Fruit fly (Drosophila melanogaster) whole organism, embryonic: ENCODE data around the gene Nepl20.

Experiments
- BtbVII ChIP-seq: fragments of 200-800 bp; sonication (Bioruptor generic); optimal IDR thresholded peaks from 3 replicates; lab custom pipeline; 2017; ENCODE audit warnings: missing biosample characterization, mild to moderate bottlenecking, missing genetic modification characterization
- C15 ChIP-seq: fragments of 200-800 bp; sonication (Bioruptor generic); IDR thresholded peaks from 3 replicates; pipeline ENCODE4 v1.3.6; 2022; ENCODE audit warnings: missing biosample characterization, missing genetic modification characterization
- CG10274 ChIP-seq: fragments of 200-800 bp; sonication (Bioruptor generic); optimal IDR thresholded peaks from 3 replicates; lab custom pipeline; 2017; ENCODE audit warnings: missing biosample characterization, mild to moderate bottlenecking, missing genetic modification characterization
- CG11093 ChIP-seq: fragments of 200-800 bp; sonication (Bioruptor generic); IDR thresholded peaks from 3 replicates; pipeline ENCODE4 v1.3.6; 2022; ENCODE audit warnings: missing biosample characterization, missing genetic modification characterization
- CG11456 ChIP-seq: fragments of 200-800 bp; sonication (Bioruptor generic); IDR thresholded peaks from 3 replicates; pipeline ENCODE4 v1.3.6; 2022; ENCODE audit warnings: missing biosample characterization, missing genetic modification characterization
- CG12071 ChIP-seq: fragments of 200-800 bp; sonication (Bioruptor generic); optimal IDR thresholded peaks from 3 replicates; lab custom pipeline; 2018; ENCODE audit warnings: missing biosample characterization, mild to moderate bottlenecking, missing genetic modification characterization
- CG12744 ChIP-seq: fragments of 200-800 bp; sonication (Bioruptor generic); optimal IDR thresholded peaks from 2 replicates; lab custom pipeline; 2016; ENCODE audit warnings: missing biosample characterization, missing genetic modification characterization
- CG13424 ChIP-seq: fragments of 200-800 bp; sonication (Bioruptor generic); optimal IDR thresholded peaks from 2 replicates; lab custom pipeline; 2019; ENCODE audit warnings: missing biosample characterization, mild to moderate bottlenecking, missing genetic modification characterization, moderate library complexity
- CG15011 ChIP-seq: fragments of 200-800 bp; sonication (Bioruptor generic); optimal IDR thresholded peaks from 3 replicates; lab custom pipeline; 2018; ENCODE audit warnings: missing biosample characterization, mild to moderate bottlenecking, missing genetic modification characterization
- CG17359 ChIP-seq: fragments of 200-800 bp; sonication (Bioruptor generic); optimal IDR thresholded peaks from 3 replicates; lab custom pipeline; 2018; ENCODE audit warnings: missing biosample characterization, mild to moderate bottlenecking, missing genetic modification characterization, moderate library complexity
- CG17612 ChIP-seq: fragments of 200-800 bp; sonication (Bioruptor generic); IDR thresholded peaks from 2 replicates; pipeline ENCODE4 v1.3.6; 2022; ENCODE audit warnings: missing biosample characterization, missing genetic modification characterization
- CG2875 ChIP-seq: fragments of 200-800 bp; sonication (Bioruptor generic); optimal IDR thresholded peaks from 2 replicates; lab custom pipeline; 2017; ENCODE audit warnings: missing biosample characterization, mild to moderate bottlenecking, missing genetic modification characterization, missing genetic modification reagents
- CG31441 ChIP-seq: fragments of 200-800 bp; sonication (Bioruptor generic); IDR thresholded peaks from 2 replicates; pipeline ENCODE4 v1.3.6; 2022; ENCODE audit warnings: missing biosample characterization, missing genetic modification characterization
- CG32772 ChIP-seq: fragments of 200-800 bp; sonication (Bioruptor generic); IDR thresholded peaks from 2 replicates; pipeline ENCODE4 v1.3.6; 2022; ENCODE audit warnings: missing biosample characterization, missing genetic modification characterization
- CG3281 ChIP-seq: fragments of 200-800 bp; sonication (Bioruptor generic); optimal IDR thresholded peaks from 3 replicates; lab custom pipeline; 2017; ENCODE audit warnings: missing biosample characterization, mild to moderate bottlenecking, missing genetic modification characterization
- CG43689 ChIP-seq: fragments of 200-800 bp; sonication (Bioruptor generic); IDR thresholded peaks from 2 replicates; pipeline ENCODE4 v1.3.6; 2022; ENCODE audit warnings: missing biosample characterization, missing genetic modification characterization
- CG6175 ChIP-seq: fragments of 200-800 bp; sonication (Bioruptor generic); IDR thresholded peaks from 3 replicates; pipeline ENCODE4 v1.3.6; 2022; ENCODE audit warnings: missing biosample characterization, missing genetic modification characterization
- CG8944 ChIP-seq: fragments of 200-800 bp; sonication (Bioruptor generic); optimal IDR thresholded peaks from 3 replicates; lab custom pipeline; 2016; ENCODE audit warnings: missing biosample characterization, missing genetic modification characterization
- CTCF ChIP-seq: fragments of 200-800 bp; sonication (Bioruptor generic); optimal IDR thresholded peaks from 2 replicates; lab custom pipeline; 2017; ENCODE audit warnings: missing biosample characterization, mild to moderate bottlenecking, missing genetic modification characterization, moderate library complexity
- CrebB ChIP-seq: fragments of 200-800 bp; sonication (Bioruptor generic); optimal IDR thresholded peaks from 3 replicates; lab custom pipeline; 2018; ENCODE audit warnings: missing biosample characterization, mild to moderate bottlenecking, missing genetic modification characterization
- Doc2 ChIP-seq: fragments of 200-800 bp; sonication (Bioruptor generic); IDR thresholded peaks from 2 replicates; pipeline ENCODE4 v1.3.6; 2022; ENCODE audit warnings: missing biosample characterization, missing genetic modification characterization
- Dp ChIP-seq: fragments of 200-800 bp; sonication (Bioruptor generic); optimal IDR thresholded peaks from 2 replicates; lab custom pipeline; 2018; ENCODE audit warnings: missing biosample characterization, mild to moderate bottlenecking, missing genetic modification characterization, moderate library complexity
- Hsf ChIP-seq: fragments of 200-800 bp; sonication (Bioruptor generic); optimal IDR thresholded peaks from 3 replicates; lab custom pipeline; 2016; ENCODE audit warnings: missing biosample characterization, missing genetic modification characterization
- Mad ChIP-seq: fragments of 200-800 bp; sonication (Bioruptor generic); optimal IDR thresholded peaks from 2 replicates; lab custom pipeline; 2016; ENCODE audit warnings: missing biosample characterization, missing genetic modification characterization
- Max ChIP-seq: fragments of 200-800 bp; sonication (Bioruptor generic); optimal IDR thresholded peaks from 2 replicates; lab custom pipeline; 2016; ENCODE audit warnings: missing biosample characterization, mild to moderate bottlenecking, missing genetic modification characterization
- Poxn ChIP-seq: fragments of 200-800 bp; sonication (Bioruptor generic); IDR thresholded peaks from 2 replicates; pipeline ENCODE4 v1.3.6; 2022; ENCODE audit warnings: missing biosample characterization, missing genetic modification characterization
- Rx ChIP-seq: fragments of 200-800 bp; sonication (Bioruptor generic); IDR thresholded peaks from 2 replicates; pipeline ENCODE4 v1.3.6; 2022; ENCODE audit warnings: missing biosample characterization, missing genetic modification characterization
- ab ChIP-seq: fragments of 200-800 bp; sonication (Bioruptor generic); optimal IDR thresholded peaks from 2 replicates; lab custom pipeline; 2016; ENCODE audit warnings: missing biosample characterization, missing genetic modification characterization
- cato ChIP-seq: fragments of 200-800 bp; sonication (Bioruptor generic); optimal IDR thresholded peaks from 2 replicates; lab custom pipeline; 2016; ENCODE audit warnings: missing biosample characterization, missing genetic modification characterization, borderline replicate concordance
- chinmo ChIP-seq: fragments of 200-800 bp; sonication (Bioruptor generic); IDR thresholded peaks from 4 replicates; pipeline ENCODE4 v1.3.6; 2022; ENCODE audit warnings: missing biosample characterization, missing genetic modification characterization; ENCODE audit not compliant: partially characterized antibody
- dan ChIP-seq: fragments of 200-800 bp; sonication (Bioruptor generic); IDR thresholded peaks from 2 replicates; pipeline ENCODE4 v1.3.6; 2022; ENCODE audit warnings: missing biosample characterization, missing genetic modification characterization
- dimm ChIP-seq: fragments of 200-800 bp; sonication (Bioruptor generic); IDR thresholded peaks from 2 replicates; pipeline ENCODE4 v1.3.6; 2022; ENCODE audit warnings: missing biosample characterization, missing genetic modification characterization
- dysf ChIP-seq: fragments of 200-800 bp; sonication (Bioruptor generic); IDR thresholded peaks from 3 replicates; pipeline ENCODE4 v1.3.6; 2022; ENCODE audit warnings: missing biosample characterization, missing genetic modification characterization
- ems ChIP-seq: fragments of 200-800 bp; sonication (Bioruptor generic); optimal IDR thresholded peaks from 3 replicates; lab custom pipeline; 2016; ENCODE audit warnings: missing biosample characterization, missing genetic modification characterization
- ftz-f1 ChIP-seq: fragments of 200-800 bp; sonication (Bioruptor generic); optimal IDR thresholded peaks from 2 replicates; lab custom pipeline; 2016; ENCODE audit warnings: missing biosample characterization, missing genetic modification characterization
- gcm ChIP-seq: fragments of 200-800 bp; sonication (Bioruptor generic); optimal IDR thresholded peaks from 2 replicates; lab custom pipeline; 2019; ENCODE audit warnings: missing biosample characterization, mild to moderate bottlenecking, missing genetic modification characterization, moderate library complexity
- gcm2 ChIP-seq: fragments of 200-800 bp; sonication (Bioruptor generic); optimal IDR thresholded peaks from 2 replicates; lab custom pipeline; 2016; ENCODE audit warnings: missing biosample characterization, missing genetic modification characterization
- ind ChIP-seq: fragments of 200-800 bp; sonication (Bioruptor generic); optimal IDR thresholded peaks from 3 replicates; lab custom pipeline; 2016; ENCODE audit warnings: missing biosample characterization, missing genetic modification characterization
- inv ChIP-seq: fragments of 200-800 bp; sonication (Bioruptor generic); IDR thresholded peaks from 2 replicates; pipeline ENCODE4 v1.3.6; 2022; ENCODE audit warnings: missing biosample characterization, missing genetic modification characterization; ENCODE audit not compliant: partially characterized antibody
- jing ChIP-seq: fragments of 200-800 bp; sonication (Bioruptor generic); optimal IDR thresholded peaks from 2 replicates; lab custom pipeline; 2018; ENCODE audit warnings: missing biosample characterization, mild to moderate bottlenecking, missing genetic modification characterization
- lilli ChIP-seq: fragments of 200-800 bp; sonication (Bioruptor generic); optimal IDR thresholded peaks from 3 replicates; lab custom pipeline; 2016; ENCODE audit warnings: missing biosample characterization, missing genetic modification characterization
- lov ChIP-seq, 2 experiments: fragments of 200-800 bp in 1 of 2; fragments of >200 bp in 1 of 2; sonication (Bioruptor generic) in 1 of 2; IDR thresholded peaks in 1 of 2; optimal IDR thresholded peaks in 1 of 2; 2 replicates in 1 of 2; 3 replicates in 1 of 2; pipeline versions ENCODE4 v1.3.6 to Lab custom; 2017 to 2022; ENCODE audit warnings: missing biosample characterization in 1 of 2, missing genetic modification characterization in 1 of 2
- luna ChIP-seq: fragments of 200-800 bp; sonication (Bioruptor generic); optimal IDR thresholded peaks from 2 replicates; lab custom pipeline; 2016; ENCODE audit warnings: missing biosample characterization, missing genetic modification characterization
- p53 ChIP-seq: fragments of 200-800 bp; sonication (Bioruptor generic); optimal IDR thresholded peaks from 2 replicates; lab custom pipeline; 2016; ENCODE audit warnings: missing biosample characterization, missing genetic modification characterization
- pb ChIP-seq: fragments of 200-800 bp; sonication (Bioruptor generic); optimal IDR thresholded peaks from 3 replicates; lab custom pipeline; 2016; ENCODE audit warnings: missing biosample characterization, missing genetic modification characterization
- sisA ChIP-seq: fragments of 200-800 bp; sonication (Bioruptor generic); IDR thresholded peaks from 2 replicates; pipeline ENCODE4 v1.3.6; 2022; ENCODE audit warnings: missing biosample characterization, missing genetic modification characterization
- tup ChIP-seq: fragments of 200-800 bp; sonication (Bioruptor generic); optimal IDR thresholded peaks from 2 replicates; lab custom pipeline; 2016; ENCODE audit warnings: missing biosample characterization, mild to moderate bottlenecking, missing genetic modification characterization, moderate library complexity
- unpg ChIP-seq: fragments of 200-800 bp; sonication (Bioruptor generic); optimal IDR thresholded peaks from 3 replicates; lab custom pipeline; 2018; ENCODE audit warnings: missing biosample characterization, mild to moderate bottlenecking, missing genetic modification characterization, moderate library complexity
- wor ChIP-seq: fragments of 200-800 bp; sonication (Bioruptor generic); IDR thresholded peaks from 2 replicates; pipeline ENCODE4 v1.3.6; 2022; ENCODE audit warnings: missing biosample characterization, missing genetic modification characterization
- zf30C ChIP-seq: fragments of 200-800 bp; sonication (Bioruptor generic); optimal IDR thresholded peaks from 3 replicates; lab custom pipeline; 2018; ENCODE audit warnings: missing biosample characterization, mild to moderate bottlenecking, missing genetic modification characterization
- zfh1 ChIP-seq: fragments of 200-800 bp; sonication (Bioruptor generic); IDR thresholded peaks from 3 replicates; pipeline ENCODE4 v1.3.6; 2022; ENCODE audit warnings: missing biosample characterization, missing genetic modification characterization

The Nepl20 gene

DNA sequence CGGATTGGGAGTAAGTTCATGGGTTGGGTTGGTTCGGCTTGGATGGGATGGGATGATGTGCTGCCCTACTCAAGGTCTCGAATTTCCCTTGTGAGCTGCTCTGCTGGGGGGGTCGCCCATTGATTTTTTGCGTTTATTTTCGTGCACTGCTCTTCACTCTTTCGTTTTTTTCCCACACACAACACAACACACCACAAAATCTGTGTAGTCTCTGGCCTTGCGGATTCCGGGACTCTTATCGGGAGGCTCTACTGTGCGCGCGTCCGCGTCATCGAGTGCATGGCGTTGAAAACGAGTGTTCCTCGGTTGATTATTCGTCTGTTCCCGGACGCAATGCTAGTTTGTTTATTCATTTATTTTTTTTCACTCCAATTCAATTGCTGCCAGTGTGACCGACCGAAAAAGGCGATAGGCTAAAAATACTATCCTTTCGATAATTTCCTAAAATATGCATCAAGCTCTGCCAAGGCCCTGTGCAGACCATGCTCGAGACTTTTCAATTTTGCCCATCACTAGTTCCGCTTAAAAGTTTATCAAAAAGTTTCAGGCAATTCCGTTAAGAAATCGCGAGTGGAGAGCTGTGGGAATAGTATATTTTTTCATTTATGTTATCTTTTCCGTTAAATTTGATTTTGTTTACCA is 48.8 kb upstream of the Nepl20 start, which contains the start of gene WASp (continued):
- TF ChIP-seq wor (GFP tag; lab: Robert Waterston, UW): no peak
- peak; percentile 73 for TF ChIP-seq luna (GFP tag; lab: Kevin White, UChicago)
- TF ChIP-seq unpg (GFP tag; lab: Kevin White, UChicago): peak; percentile 79
- peak; percentile 54 for TF ChIP-seq pb (GFP tag; lab: Kevin White, UChicago)
- TF ChIP-seq dysf (GFP tag; lab: Robert Waterston, UW): peak; percentile 77
- TF ChIP-seq ab (GFP tag; lab: Kevin White, UChicago): no peak
- peak; percentile 53 for TF ChIP-seq CG13424 (tag; lab: Kevin White, UChicago)
- TF ChIP-seq CG17359 (tag; lab: Kevin White, UChicago): no peak
- TF ChIP-seq dimm: no peak
- TF ChIP-seq CG3281: no peak
- TF ChIP-seq CG11456 (GFP tag; lab: Robert Waterston, UW): peak; percentile 86
- peak; percentile 32 for TF ChIP-seq ftz-f1 (GFP tag; lab: Kevin White, UChicago)
- peak; percentile 57 for TF ChIP-seq p53 (GFP tag; lab: Kevin White, UChicago)
- peak; percentile 78 for TF ChIP-seq zfh1 (GFP tag; lab: Robert Waterston, UW)
- TF ChIP-seq C15 (GFP tag; lab: Robert Waterston, UW): 0 out of 3 replicates have a peak, but pooled peaks have one; percentile 24
- TF ChIP-seq CG2875: peak; percentile 33
- TF ChIP-seq CrebB (tag; lab: Kevin White, UChicago): peak; percentile 62
- TF ChIP-seq CG12744: peak; percentile 80
- no peak for TF ChIP-seq zf30C (GFP tag; lab: Kevin White, UChicago)
- TF ChIP-seq Rx (GFP tag; lab: Robert Waterston, UW): peak; percentile 75
- TF ChIP-seq CG10274 (GFP tag; lab: Kevin White, UChicago): peak; percentile 15
- TF ChIP-seq CG8944 (GFP tag; lab: Kevin White, UChicago): peak; percentile 49
- TF ChIP-seq gcm2 (GFP tag; lab: Kevin White, UChicago): peak; percentile 38
- no peak for TF ChIP-seq CG6175 (GFP tag; lab: Robert Waterston, UW)
- no peak for TF ChIP-seq Doc2
- TF ChIP-seq tup (GFP tag; lab: Kevin White, UChicago): no peak
- TF ChIP-seq ind (GFP tag; lab: Kevin White, UChicago): no peak
- TF ChIP-seq Mad: peak; percentile 78
- no peak for TF ChIP-seq sisA (GFP tag; lab: Robert Waterston, UW)
- 0 out of 4 replicates have a peak, but pooled peaks have one; percentile 22 for TF ChIP-seq chinmo
- TF ChIP-seq lov (optimal IDR thresholded peaks at IDR 0.05; lab: Kevin White, UChicago): no peak
- TF ChIP-seq lov (GFP tag; IDR thresholded peaks at IDR 0.05; lab: Robert Waterston, UW): peak; percentile 83; the same call in 2 of the 3 replicates
- TF ChIP-seq CG17612 (GFP tag; lab: Robert Waterston, UW): 0 out of 2 replicates have a peak, but pooled peaks have one; percentile 6
- TF ChIP-seq dan: no peak
- no peak for TF ChIP-seq CG31441 (GFP tag; lab: Robert Waterston, UW)
- peak; percentile 60 for TF ChIP-seq BtbVII (GFP tag; lab: Kevin White, UChicago)
- peak; percentile 56 for TF ChIP-seq cato (GFP tag; lab: Kevin White, UChicago)
- no peak for TF ChIP-seq CG11093 (GFP tag; lab: Robert Waterston, UW)
- TF ChIP-seq CG43689 (GFP tag; lab: Robert Waterston, UW): no peak; the same call in 1 of the 2 replicates
- TF ChIP-seq CG12071 (GFP tag; lab: Kevin White, UChicago): peak; percentile 71
- peak; percentile 12 for TF ChIP-seq CTCF (GFP tag; lab: Kevin White, UChicago)
- TF ChIP-seq Dp (GFP tag; lab: Kevin White, UChicago): peak; percentile 63
- TF ChIP-seq inv (GFP tag; lab: Robert Waterston, UW): peak; percentile 41; the same call in 1 of the 2 replicates
- TF ChIP-seq ems (GFP tag; lab: Kevin White, UChicago): peak; percentile 72
- peak; percentile 84 for TF ChIP-seq CG32772 (GFP tag; lab: Robert Waterston, UW)
- peak; percentile 81 for TF ChIP-seq Hsf (GFP tag; lab: Kevin White, UChicago)
- no peak for TF ChIP-seq gcm (GFP tag; lab: Kevin White, UChicago)
- peak; percentile 79 for TF ChIP-seq lilli (GFP tag; lab: Kevin White, UChicago)
- peak; percentile 61 for TF ChIP-seq Max (GFP tag; lab: Kevin White, UChicago)
- peak; percentile 32 for TF ChIP-seq CG15011 (GFP tag; lab: Kevin White, UChicago)
- TF ChIP-seq jing: no peak
- no peak for TF ChIP-seq Poxn (GFP tag; lab: Robert Waterston, UW)
